Worm (Caenorhabditis elegans) whole organism, L1 larva: ENCODE results near the gene T08G2.2.

Experiments
- C04F5.9 ChIP-seq: sonication (generic microtip); optimal IDR thresholded peaks from 2 replicates; lab custom pipeline; 2016; ENCODE audit warnings: missing genetic modification characterization, missing compliant biosample characterization
- C16A3.4 ChIP-seq: fragments of 150-350 bp; optimal IDR thresholded peaks from 2 replicates; lab custom pipeline; 2014; ENCODE audit warnings: missing biosample characterization, missing genetic modification characterization
- C34B4.2 ChIP-seq: sonication (generic microtip); optimal IDR thresholded peaks from 2 replicates; lab custom pipeline; 2017; ENCODE audit warnings: mild to moderate bottlenecking, missing genetic modification characterization, missing compliant biosample characterization
- aha-1 ChIP-seq: fragments of 150-350 bp; optimal IDR thresholded peaks from 2 replicates; lab custom pipeline; 2014; ENCODE audit warnings: missing biosample characterization, missing genetic modification characterization
- aly-2 ChIP-seq: fragments of 150-350 bp; optimal IDR thresholded peaks from 2 replicates; lab custom pipeline; 2014; ENCODE audit warnings: missing biosample characterization, missing genetic modification characterization
- ceh-63 ChIP-seq: fragments of 200-800 bp; sonication (Bioruptor generic); optimal IDR thresholded peaks from 2 replicates; lab custom pipeline; 2018; ENCODE audit warnings: mild to moderate bottlenecking, missing genetic modification characterization, missing compliant biosample characterization
- ceh-90 ChIP-seq: sonication (generic microtip); optimal IDR thresholded peaks from 2 replicates; lab custom pipeline; 2016; ENCODE audit warnings: missing genetic modification characterization, missing compliant biosample characterization
- ces-1 ChIP-seq: fragments of 150-350 bp; optimal IDR thresholded peaks from 2 replicates; lab custom pipeline; 2014; ENCODE audit warnings: missing biosample characterization, missing genetic modification reagents, missing genetic modification characterization
- efl-1 ChIP-seq, 4 experiments: fragments of 150-350 bp; optimal IDR thresholded peaks in 3 of 4; peaks in 1 of 4; 1 replicate in 1 of 4; 2 replicates in 3 of 4; lab custom pipeline; 2014; ENCODE audit warnings: missing biosample characterization in 2 of 4, missing genetic modification characterization in 2 of 4, missing genetic modification reagents in 2 of 4
- egl-27 ChIP-seq, 2 experiments: fragments of 150-350 bp in 1 of 2; sonication (generic microtip); optimal IDR thresholded peaks; 3 replicates each; lab custom pipeline; 2017 to 2018; ENCODE audit warnings: missing biosample characterization in 2 of 2, missing genetic modification characterization in 2 of 2, missing genetic modification reagents in 2 of 2
- fkh-10 ChIP-seq: sonication (generic microtip); optimal IDR thresholded peaks from 2 replicates; lab custom pipeline; 2017; ENCODE audit warnings: missing biosample characterization, missing genetic modification reagents, missing genetic modification characterization
- fkh-8 ChIP-seq: sonication (generic microtip); optimal IDR thresholded peaks from 2 replicates; lab custom pipeline; 2016; ENCODE audit warnings: mild to moderate bottlenecking, missing genetic modification characterization, missing compliant biosample characterization
- hlh-17 ChIP-seq: fragments of 200-800 bp; sonication (Bioruptor generic); optimal IDR thresholded peaks from 2 replicates; lab custom pipeline; 2018; ENCODE audit warnings: missing genetic modification characterization, mild to moderate bottlenecking, missing compliant biosample characterization, moderate library complexity, borderline replicate concordance
- lin-14 ChIP-seq: fragments of 200-800 bp; sonication (Bioruptor generic); optimal IDR thresholded peaks from 2 replicates; lab custom pipeline; 2018; ENCODE audit warnings: mild to moderate bottlenecking, missing genetic modification characterization, moderate library complexity, missing compliant biosample characterization
- lin-35 ChIP-seq, 2 experiments: fragments of 150-350 bp; optimal IDR thresholded peaks; 2 replicates each; lab custom pipeline; 2014; ENCODE audit warnings: missing biosample characterization in 2 of 2, missing genetic modification characterization in 2 of 2, missing genetic modification reagents in 2 of 2
- lin-39 ChIP-seq: fragments of 150-350 bp; optimal IDR thresholded peaks from 2 replicates; lab custom pipeline; 2014; ENCODE audit warnings: missing biosample characterization, missing genetic modification reagents, missing genetic modification characterization
- lsy-2 ChIP-seq, 2 experiments: fragments of 150-350 bp; optimal IDR thresholded peaks; 2 replicates each; lab custom pipeline; 2014; ENCODE audit warnings: missing biosample characterization in 2 of 2, missing genetic modification characterization in 2 of 2
- mdl-1 ChIP-seq, 2 experiments: fragments of 150-350 bp; optimal IDR thresholded peaks; 2 replicates each; lab custom pipeline; 2014 to 2017; ENCODE audit warnings: missing biosample characterization in 2 of 2, missing genetic modification characterization in 2 of 2, inconsistent platforms in 1 of 2
- nhr-12 ChIP-seq: sonication (generic microtip); optimal IDR thresholded peaks from 2 replicates; lab custom pipeline; 2017; ENCODE audit warnings: missing biosample characterization, missing genetic modification characterization
- nhr-19 ChIP-seq: fragments of 200-800 bp; sonication (Bioruptor generic); conservative IDR thresholded peaks from 2 replicates; pipeline ENCODE4 v1.3.6; 2022; ENCODE audit warnings: missing genetic modification characterization, missing compliant biosample characterization
- nhr-237 ChIP-seq: fragments of 150-350 bp; optimal IDR thresholded peaks from 2 replicates; lab custom pipeline; 2014; ENCODE audit warnings: missing biosample characterization, missing genetic modification characterization
- nhr-28 ChIP-seq: fragments of 150-350 bp; optimal IDR thresholded peaks from 2 replicates; lab custom pipeline; 2014; ENCODE audit warnings: missing biosample characterization, missing genetic modification characterization
- nhr-47 ChIP-seq: sonication (generic microtip); optimal IDR thresholded peaks from 2 replicates; lab custom pipeline; 2016; ENCODE audit warnings: mild to moderate bottlenecking, missing genetic modification characterization, moderate library complexity, missing compliant biosample characterization
- nhr-76 ChIP-seq: sonication (generic microtip); optimal IDR thresholded peaks from 2 replicates; lab custom pipeline; 2017; ENCODE audit warnings: missing biosample characterization, missing genetic modification characterization
- nhr-85 ChIP-seq: sonication (generic microtip); peaks from one replicate; lab custom pipeline; 2016; ENCODE audit warnings: missing genetic modification characterization, inconsistent platforms, missing compliant biosample characterization
- pag-3 ChIP-seq: sonication (generic microtip); optimal IDR thresholded peaks from 2 replicates; lab custom pipeline; 2017; ENCODE audit warnings: missing genetic modification characterization, mild to moderate bottlenecking, missing compliant biosample characterization, antibody characterized with exemption, borderline replicate concordance; ENCODE audit not compliant: insufficient read depth
- pqm-1 ChIP-seq: sonication (generic microtip); optimal IDR thresholded peaks from 3 replicates; lab custom pipeline; 2017; ENCODE audit warnings: missing biosample characterization, missing genetic modification characterization
- skn-1 ChIP-seq: fragments of 150-350 bp; optimal IDR thresholded peaks from 2 replicates; lab custom pipeline; 2014; ENCODE audit warnings: missing biosample characterization, missing genetic modification characterization
- sox-4 ChIP-seq: sonication (generic microtip); optimal IDR thresholded peaks from 2 replicates; lab custom pipeline; 2016; ENCODE audit warnings: missing genetic modification characterization, missing compliant biosample characterization
- sptf-1 ChIP-seq: fragments of 150-350 bp; optimal IDR thresholded peaks from 2 replicates; lab custom pipeline; 2014; ENCODE audit warnings: missing biosample characterization, missing genetic modification characterization
- sup-37 ChIP-seq: fragments of 200-800 bp; sonication (Bioruptor generic); optimal IDR thresholded peaks from 2 replicates; lab custom pipeline; 2018; ENCODE audit warnings: mild to moderate bottlenecking, missing genetic modification characterization, missing compliant biosample characterization
- swsn-7 ChIP-seq: sonication (generic microtip); optimal IDR thresholded peaks from 2 replicates; lab custom pipeline; 2016; ENCODE audit warnings: missing genetic modification characterization, missing compliant biosample characterization
- tbx-2 ChIP-seq: sonication (generic microtip); optimal IDR thresholded peaks from 2 replicates; lab custom pipeline; 2016; ENCODE audit warnings: missing genetic modification characterization, missing compliant biosample characterization
- tlp-1 ChIP-seq: fragments of 150-350 bp; optimal IDR thresholded peaks from 2 replicates; lab custom pipeline; 2014; ENCODE audit warnings: missing biosample characterization, missing genetic modification characterization
- unc-30 ChIP-seq: sonication (generic microtip); optimal IDR thresholded peaks from 2 replicates; lab custom pipeline; 2017; ENCODE audit warnings: missing biosample characterization, missing genetic modification characterization
- vab-15 ChIP-seq: sonication (generic microtip); optimal IDR thresholded peaks from 2 replicates; lab custom pipeline; 2017; ENCODE audit warnings: missing genotype, mild to moderate bottlenecking, missing genetic modification characterization, missing compliant biosample characterization
- xbp-1 ChIP-seq: sonication (generic microtip); optimal IDR thresholded peaks from 2 replicates; lab custom pipeline; 2016; ENCODE audit warnings: missing genetic modification characterization, missing compliant biosample characterization
- zip-4 ChIP-seq: fragments of 200-800 bp; sonication (Bioruptor generic); optimal IDR thresholded peaks from 2 replicates; lab custom pipeline; 2018; ENCODE audit warnings: mild to moderate bottlenecking, missing genetic modification characterization, moderate library complexity, missing compliant biosample characterization
- ztf-11 ChIP-seq, 2 experiments: sonication (generic microtip); optimal IDR thresholded peaks; 2 replicates each; lab custom pipeline; 2016 to 2017; ENCODE audit warnings: missing genetic modification characterization in 2 of 2, missing biosample characterization in 1 of 2, missing compliant biosample characterization in 1 of 2

T08G2.2 gene

ce11 chrX:17170401-17170800, 38.8 kb downstream of the T08G2.2 start:
- TF ChIP-seq mdl-1 (tag; optimal IDR thresholded peaks at IDR 0.05; lab: Kevin White, UChicago) (no peak), sox-4 (tag; lab: Kevin White, UChicago) (no peak), nhr-47 (tag; lab: Kevin White, UChicago) (no peak), efl-1 (optimal IDR thresholded peaks at IDR 0.05; lab: Kevin White, UChicago) (no peak), efl-1 (GFP tag; optimal IDR thresholded peaks at IDR 0.05 in 1 of 2; lab: Kevin White, UChicago) (no peak), skn-1 (tag; lab: Kevin White, UChicago) (no peak), ces-1 (GFP tag; lab: Kevin White, UChicago) (no peak), egl-27 (tag; optimal IDR thresholded peaks at IDR 0.05; lab: Kevin White, UChicago) (no peak), swsn-7 (no peak), C16A3.4 (tag; lab: Kevin White, UChicago) (no peak), tlp-1 (tag; lab: Kevin White, UChicago) (no peak), sptf-1 (no peak), pag-3 (tag; lab: Kevin White, UChicago) (no peak), vab-15 (tag; lab: Kevin White, UChicago) (no peak), ceh-63 (GFP tag; lab: Kevin White, UChicago) (no peak), C04F5.9 (tag; lab: Kevin White, UChicago) (no peak), nhr-76 (tag; lab: Kevin White, UChicago) (no peak), tbx-2 (no peak), C34B4.2 (no peak), nhr-19 (GFP tag; lab: Robert Waterston, UW) (no peak), sup-37 (GFP tag; lab: Kevin White, UChicago) (no peak)

- TF ChIP-seq fkh-10 (GFP tag; lab: Kevin White, UChicago) (peak; percentile 24), unc-30 (tag; lab: Kevin White, UChicago) (no peak), lin-14 (GFP tag; lab: Kevin White, UChicago) (peak; percentile 1), ceh-90 (tag; lab: Kevin White, UChicago) (no peak), nhr-85 (tag; lab: Kevin White, UChicago) (peak; percentile 25), nhr-12 (no peak), xbp-1 (tag; lab: Kevin White, UChicago) (no peak)
Measured at ce11 chrX:17168086-17168485, 41.1 kb downstream of the T08G2.2 start.

ce11 chrX:17157868-17158267, 51.3 kb downstream of the T08G2.2 start, which contains the start of gene npr-21:
TSS of gene npr-21 (minus strand) at chrX:17157968.
- TF ChIP-seq nhr-28 (tag; lab: Kevin White, UChicago) (no peak), aly-2 (tag; lab: Kevin White, UChicago) (no peak), fkh-8 (no peak), egl-27 (tag; optimal IDR thresholded peaks at IDR 0.05; lab: Kevin White, UChicago) (no peak), swsn-7 (no peak), ztf-11 (tag; optimal IDR thresholded peaks at IDR 0.05; lab: Kevin White, UChicago) (no peak), ceh-63 (GFP tag; lab: Kevin White, UChicago) (no peak), lin-39 (tag; lab: Kevin White, UChicago) (no peak), hlh-17 (GFP tag; lab: Kevin White, UChicago) (no peak), zip-4 (GFP tag; lab: Kevin White, UChicago) (no peak), nhr-237 (tag; lab: Kevin White, UChicago) (no peak), lin-35 (GFP tag; optimal IDR thresholded peaks at IDR 0.05; lab: Kevin White, UChicago) (no peak), nhr-47 (tag; lab: Kevin White, UChicago) (no peak), lin-14 (GFP tag; lab: Kevin White, UChicago) (no peak), aha-1 (tag; lab: Kevin White, UChicago) (no peak), C34B4.2 (no peak), ces-1 (GFP tag; lab: Kevin White, UChicago) (no peak), pqm-1 (tag; lab: Kevin White, UChicago) (no peak), lsy-2 (tag; optimal IDR thresholded peaks at IDR 0.05; lab: Kevin White, UChicago) (no peak), nhr-19 (GFP tag; lab: Robert Waterston, UW) (no peak)
